Worm (Caenorhabditis elegans) whole organism, early embryonic: Measurements from ENCODE around the gene rme-4.

ENCODE experiments used
- B0310.2 ChIP-seq: sonication (generic microtip); optimal IDR thresholded peaks from 2 replicates; lab custom pipeline; 2016; ENCODE audit warnings: mild to moderate bottlenecking, missing genetic modification characterization, missing compliant biosample characterization
- F13C5.2 ChIP-seq: sonication (generic microtip); optimal IDR thresholded peaks from 2 replicates; lab custom pipeline; 2017; ENCODE audit warnings: mild to moderate bottlenecking, missing genetic modification characterization, inconsistent platforms, missing compliant biosample characterization
- aly-1 ChIP-seq: sonication (generic microtip); optimal IDR thresholded peaks from 2 replicates; lab custom pipeline; 2016; ENCODE audit warnings: missing genetic modification characterization, missing compliant biosample characterization
- ama-1 ChIP-seq: fragments of 150-350 bp; optimal IDR thresholded peaks from 2 replicates; lab custom pipeline; 2014
- ceh-13 ChIP-seq: fragments of 200-800 bp; sonication (Bioruptor generic); optimal IDR thresholded peaks from 2 replicates; lab custom pipeline; 2018; ENCODE audit warnings: mild to moderate bottlenecking, missing genetic modification characterization, missing compliant biosample characterization
- ceh-36 ChIP-seq: sonication (generic microtip); optimal IDR thresholded peaks from 2 replicates; lab custom pipeline; 2016; ENCODE audit warnings: missing genetic modification characterization, inconsistent platforms, missing compliant biosample characterization
- ets-7 ChIP-seq: sonication (generic microtip); optimal IDR thresholded peaks from 2 replicates; lab custom pipeline; 2016; ENCODE audit warnings: missing genotype, missing genetic modification characterization, missing compliant biosample characterization
- flt-1 ChIP-seq: fragments of 200-800 bp; sonication (Bioruptor generic); IDR thresholded peaks from 2 replicates; pipeline ENCODE4 v1.3.6; 2022; ENCODE audit warnings: missing genetic modification characterization, missing compliant biosample characterization
- hmbx-1 ChIP-seq: sonication (generic microtip); optimal IDR thresholded peaks from 2 replicates; lab custom pipeline; 2016; ENCODE audit warnings: mild to moderate bottlenecking, missing genetic modification characterization, missing compliant biosample characterization
- hmg-4 ChIP-seq: fragments of 200-800 bp; sonication (Bioruptor generic); optimal IDR thresholded peaks from 2 replicates; lab custom pipeline; 2018; ENCODE audit warnings: mild to moderate bottlenecking, missing genetic modification characterization, missing compliant biosample characterization
- hnd-1 ChIP-seq: sonication (generic microtip); optimal IDR thresholded peaks from 2 replicates; lab custom pipeline; 2016; ENCODE audit warnings: missing genetic modification characterization, missing compliant biosample characterization
- pes-1 ChIP-seq: fragments of 200-800 bp; sonication (Bioruptor generic); IDR thresholded peaks from 2 replicates; pipeline ENCODE4 v1.3.6; 2022; ENCODE audit warnings: missing genetic modification reagents, missing genetic modification characterization, missing compliant biosample characterization
- scrt-1 ChIP-seq: fragments of 200-800 bp; sonication (Bioruptor generic); IDR thresholded peaks from 2 replicates; pipeline ENCODE4 v1.3.6; 2022; ENCODE audit warnings: missing genetic modification characterization, missing compliant biosample characterization
- sea-1 ChIP-seq: fragments of 200-800 bp; sonication (Bioruptor generic); conservative IDR thresholded peaks from 2 replicates; pipeline ENCODE4 v1.3.6; 2022; ENCODE audit warnings: missing genetic modification characterization, missing compliant biosample characterization
- tbx-11 ChIP-seq: fragments of 200-800 bp; sonication (Bioruptor generic); IDR thresholded peaks from 2 replicates; pipeline ENCODE4 v1.3.6; 2022; ENCODE audit warnings: missing genetic modification characterization, missing compliant biosample characterization
- tbx-37 ChIP-seq: fragments of 200-800 bp; sonication (Bioruptor generic); conservative IDR thresholded peaks from 2 replicates; pipeline ENCODE4 v1.3.6; 2022; ENCODE audit warnings: missing genetic modification reagents, missing genetic modification characterization, missing compliant biosample characterization
- tra-4 ChIP-seq: sonication (generic microtip); optimal IDR thresholded peaks from 2 replicates; lab custom pipeline; 2017; ENCODE audit warnings: missing genetic modification characterization, missing compliant biosample characterization

Gene rme-4

DNA sequence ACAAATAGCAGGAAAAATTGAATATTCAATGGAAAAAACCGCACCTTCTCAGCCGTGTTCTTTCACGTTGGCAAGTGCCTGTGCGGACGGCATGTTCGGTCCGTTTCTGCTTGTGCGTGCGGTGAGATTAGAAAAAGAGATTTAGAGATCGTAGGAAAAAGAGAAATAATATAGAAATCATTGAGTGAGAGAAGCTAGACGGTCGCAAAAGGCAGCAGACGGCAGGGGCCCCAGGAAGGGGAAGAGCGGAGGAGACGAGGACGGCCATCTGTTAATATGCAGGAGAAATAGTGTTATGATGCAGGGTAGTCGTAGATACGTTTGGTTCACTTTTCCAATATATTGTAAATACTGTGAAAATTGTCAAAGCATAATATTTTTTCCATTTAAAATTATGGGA is 7.1 kb downstream of the rme-4 start, which contains the start of gene Y49A10A.2:
Gene Y49A10A.2 (minus strand): TSS at position 109 of the 400 bp plus-strand sequence.
- TF ChIP-seq tra-4 (tag; lab: Kevin White, UChicago) (no peak), sea-1 (GFP tag; lab: Robert Waterston, UW) (peak; percentile 61; the same call in 1 of the 2 replicates), F13C5.2 (tag; lab: Kevin White, UChicago) (peak; percentile 13), flt-1 (GFP tag; lab: Robert Waterston, UW) (peak; percentile 17; the same call in 1 of the 2 replicates), hmg-4 (peak; percentile 73), tbx-37 (GFP tag; lab: Robert Waterston, UW) (0 out of 2 replicates have a peak, but pooled peaks have one; percentile 20), tbx-11 (no peak)

DNA sequence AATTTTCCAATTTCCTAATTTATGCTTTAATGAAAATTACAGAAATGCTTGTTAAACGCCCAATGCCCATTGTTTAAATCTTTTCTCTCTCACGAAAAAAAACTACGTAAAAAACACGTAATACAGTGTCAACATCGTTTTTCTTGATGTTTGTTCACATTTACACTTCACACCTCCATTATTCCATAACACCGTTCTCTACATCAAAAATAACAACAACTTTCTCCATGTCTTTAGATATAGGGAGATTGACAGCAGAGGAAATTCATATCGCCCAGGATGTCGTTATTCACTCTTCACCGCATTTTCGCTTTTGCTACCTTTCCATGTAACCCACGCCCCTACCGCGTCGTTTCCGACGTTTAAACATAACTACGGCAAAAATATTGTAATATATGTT is 21.6 kb downstream of the rme-4 start, which contains the start of gene efhc-1:
Gene efhc-1 (plus strand): TSS at position 301 of the 400 bp plus-strand sequence.
- no peak for TF ChIP-seq hmg-4
- no peak for TF ChIP-seq ceh-13 (GFP tag; lab: Kevin White, UChicago)
- TF ChIP-seq tbx-37 (GFP tag; lab: Robert Waterston, UW): no peak
- no peak for TF ChIP-seq hnd-1 (tag; lab: Kevin White, UChicago)
- no peak for TF ChIP-seq aly-1 (tag; lab: Kevin White, UChicago)
- TF ChIP-seq B0310.2 (tag; lab: Kevin White, UChicago): no peak
- TF ChIP-seq ets-7 (tag; lab: Kevin White, UChicago): no peak
- TF ChIP-seq scrt-1 (GFP tag; lab: Robert Waterston, UW): no peak
- no peak for TF ChIP-seq tbx-11
- TF ChIP-seq F13C5.2 (tag; lab: Kevin White, UChicago): no peak
- no peak for TF ChIP-seq sea-1 (GFP tag; lab: Robert Waterston, UW)
- no peak for TF ChIP-seq ceh-36 (tag; lab: Kevin White, UChicago)

DNA sequence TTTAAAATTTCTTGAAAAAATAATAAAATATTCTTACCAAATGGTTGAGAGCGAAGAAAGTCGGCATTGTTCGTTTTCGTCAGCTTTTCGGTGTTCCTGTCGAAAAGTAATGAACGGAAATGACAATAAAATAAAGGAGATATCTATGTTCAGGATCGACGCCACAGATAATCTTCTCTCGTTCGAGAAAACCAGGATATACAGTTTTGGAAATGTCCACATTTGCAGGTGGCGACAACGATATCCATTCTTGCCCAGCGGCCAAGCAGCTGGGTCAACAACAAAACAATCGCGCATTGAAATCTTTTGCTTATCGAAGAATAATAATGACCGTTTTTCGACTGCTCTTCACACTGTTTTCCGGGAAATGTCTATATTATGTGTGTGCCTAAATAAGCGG is 24.0 kb downstream of the rme-4 start, which contains the start of gene R07E3.7:
Gene R07E3.7 (minus strand): TSS at position 101 of the 400 bp plus-strand sequence.
- TF ChIP-seq ceh-13 (GFP tag; lab: Kevin White, UChicago) (no peak), B0310.2 (tag; lab: Kevin White, UChicago) (no peak), pes-1 (GFP tag; lab: Robert Waterston, UW) (no peak), tra-4 (tag; lab: Kevin White, UChicago) (no peak), sea-1 (GFP tag; lab: Robert Waterston, UW) (no peak), ceh-36 (tag; lab: Kevin White, UChicago) (no peak), scrt-1 (GFP tag; lab: Robert Waterston, UW) (no peak), tbx-11 (no peak), hmg-4 (no peak), hnd-1 (tag; lab: Kevin White, UChicago) (no peak), ama-1 (no peak), hmbx-1 (tag; lab: Kevin White, UChicago) (no peak), tbx-37 (GFP tag; lab: Robert Waterston, UW) (no peak)

DNA sequence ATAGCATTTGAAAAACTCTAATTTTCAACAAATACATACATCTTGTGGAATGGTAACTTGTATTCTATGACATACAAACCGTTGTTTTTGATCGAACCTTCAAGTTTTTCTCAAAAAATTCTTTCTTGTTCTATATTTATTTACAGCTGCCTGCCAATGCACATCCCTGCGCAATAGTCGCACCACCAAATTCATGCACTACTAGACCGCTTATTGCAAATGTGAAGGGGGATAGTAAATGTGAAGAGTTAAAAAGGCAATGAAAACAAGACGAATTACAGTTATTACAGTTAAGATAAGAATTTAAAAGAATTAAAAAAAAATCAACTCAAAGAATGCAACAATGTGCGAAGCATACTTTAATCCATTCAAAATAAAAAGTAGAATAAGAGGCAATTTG is 25.8 kb downstream of the rme-4 start:
- TF ChIP-seq tbx-11 (no peak), hnd-1 (tag; lab: Kevin White, UChicago) (no peak), ets-7 (tag; lab: Kevin White, UChicago) (no peak), F13C5.2 (tag; lab: Kevin White, UChicago) (no peak), sea-1 (GFP tag; lab: Robert Waterston, UW) (no peak), aly-1 (tag; lab: Kevin White, UChicago) (no peak), ceh-36 (tag; lab: Kevin White, UChicago) (no peak)

DNA sequence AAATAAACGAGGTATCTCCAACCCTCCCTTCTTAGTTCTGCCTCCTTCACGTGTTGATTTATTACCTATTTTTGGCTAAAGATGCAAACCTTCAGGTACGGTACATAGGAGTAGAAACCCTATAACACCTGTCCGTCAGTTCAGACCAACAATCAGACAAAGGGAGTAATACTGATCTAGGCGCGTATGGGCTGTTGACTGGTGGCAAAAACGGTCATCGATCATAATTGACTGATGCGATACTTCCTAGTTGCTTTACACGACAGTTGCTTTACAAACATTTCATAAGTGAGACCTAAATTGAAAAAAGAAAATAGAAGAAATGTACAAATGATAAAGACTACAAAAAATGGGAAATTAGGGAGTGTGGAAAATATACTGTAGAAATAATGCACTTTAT is 29.5 kb downstream of the rme-4 start:
- TF ChIP-seq hmbx-1 (tag; lab: Kevin White, UChicago): no peak
- TF ChIP-seq pes-1 (GFP tag; lab: Robert Waterston, UW): no peak
- TF ChIP-seq hnd-1 (tag; lab: Kevin White, UChicago): no peak
- TF ChIP-seq flt-1 (GFP tag; lab: Robert Waterston, UW): no peak
- TF ChIP-seq ceh-36 (tag; lab: Kevin White, UChicago): no peak
- TF ChIP-seq hmg-4: no peak

DNA sequence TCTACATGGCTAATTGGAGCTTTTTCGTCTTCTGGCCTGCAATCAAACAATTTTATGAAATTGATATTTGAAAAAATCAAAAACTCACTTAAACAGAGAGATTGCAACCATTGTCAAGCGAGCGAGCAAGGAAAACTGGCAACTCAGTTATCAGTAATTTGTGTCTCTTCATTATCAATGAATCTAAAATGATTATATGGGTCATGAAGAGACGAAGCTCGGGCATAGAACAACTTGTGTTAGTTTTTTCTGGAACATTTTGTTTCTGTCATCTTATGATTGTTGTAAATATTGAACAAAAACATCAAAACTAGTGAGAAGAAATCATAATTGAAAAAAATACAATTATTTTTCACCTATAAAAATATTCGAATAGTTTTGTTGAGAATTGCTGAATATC is 38.7 kb downstream of the rme-4 start, which contains the start of gene R07E3.1:
Gene R07E3.1 (minus strand): TSS at position 176 of the 400 bp plus-strand sequence.
- TF ChIP-seq tbx-11 (no peak), scrt-1 (GFP tag; lab: Robert Waterston, UW) (no peak)

DNA sequence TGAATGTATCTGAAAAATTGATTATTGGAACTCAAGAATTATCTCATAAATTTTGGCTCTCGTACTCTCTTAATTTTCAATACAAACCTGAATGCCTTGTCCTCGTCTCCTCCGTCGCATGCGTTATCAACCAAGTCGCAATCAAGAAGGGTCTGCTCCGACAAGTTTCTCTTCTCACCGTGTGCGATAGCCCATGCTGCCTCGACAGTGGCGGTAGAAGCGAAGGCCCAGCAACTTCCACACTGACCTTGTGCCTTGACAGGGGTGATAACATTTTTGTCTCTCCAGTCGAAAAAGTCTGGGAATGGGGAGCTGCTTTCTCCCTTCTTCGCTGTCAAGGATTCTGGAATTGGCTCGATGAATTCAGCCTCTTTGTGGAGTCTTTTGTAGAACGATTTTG is 39.6 kb downstream of the rme-4 start:
- TF ChIP-seq ceh-36 (tag; lab: Kevin White, UChicago): no peak
- no peak for TF ChIP-seq flt-1 (GFP tag; lab: Robert Waterston, UW)
- TF ChIP-seq B0310.2 (tag; lab: Kevin White, UChicago): no peak
- no peak for TF ChIP-seq ama-1
- TF ChIP-seq ceh-13 (GFP tag; lab: Kevin White, UChicago): no peak
- TF ChIP-seq hnd-1 (tag; lab: Kevin White, UChicago): no peak
- TF ChIP-seq pes-1 (GFP tag; lab: Robert Waterston, UW): no peak
- no peak for TF ChIP-seq tra-4 (tag; lab: Kevin White, UChicago)

DNA sequence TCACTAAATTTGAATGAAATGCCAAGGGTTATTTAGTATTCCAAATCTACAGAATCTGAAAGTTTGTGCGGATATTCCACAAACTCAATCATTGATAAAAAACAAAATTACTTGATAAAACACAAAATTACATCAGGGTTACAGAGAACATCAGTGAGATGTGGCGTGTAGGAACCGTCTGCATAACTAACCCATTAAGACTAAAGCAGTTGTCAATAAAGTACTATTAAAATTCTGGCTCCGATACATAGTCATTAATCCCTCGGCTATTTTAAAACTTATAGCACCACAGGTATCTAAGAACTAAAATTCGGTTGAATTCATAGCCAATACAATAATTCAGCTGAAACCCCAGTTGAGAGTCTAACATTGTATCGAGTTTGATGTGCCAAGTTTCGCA is 40.9 kb downstream of the rme-4 start:
- TF ChIP-seq hnd-1 (tag; lab: Kevin White, UChicago) (no peak), scrt-1 (GFP tag; lab: Robert Waterston, UW) (no peak), ceh-13 (GFP tag; lab: Kevin White, UChicago) (no peak), ceh-36 (tag; lab: Kevin White, UChicago) (no peak), hmbx-1 (tag; lab: Kevin White, UChicago) (no peak), tra-4 (tag; lab: Kevin White, UChicago) (no peak), hmg-4 (no peak), sea-1 (GFP tag; lab: Robert Waterston, UW) (no peak), F13C5.2 (tag; lab: Kevin White, UChicago) (no peak), ama-1 (no peak), ets-7 (tag; lab: Kevin White, UChicago) (no peak), pes-1 (GFP tag; lab: Robert Waterston, UW) (no peak)
